Fruit fly (Drosophila melanogaster) whole organism, embryonic: ENCODE data around the gene CG1142.

Experiments used
- Ada2b ChIP-seq: fragments of 200-800 bp; sonication (Bioruptor generic); IDR thresholded peaks from 2 replicates; pipeline ENCODE4 v1.3.6; 2022; ENCODE audit warnings: missing biosample characterization, missing genetic modification characterization
- BtbVII ChIP-seq: fragments of 200-800 bp; sonication (Bioruptor generic); optimal IDR thresholded peaks from 3 replicates; lab custom pipeline; 2017; ENCODE audit warnings: missing biosample characterization, mild to moderate bottlenecking, missing genetic modification characterization
- CG10147 ChIP-seq: fragments of 200-800 bp; sonication (Bioruptor generic); optimal IDR thresholded peaks from 2 replicates; lab custom pipeline; 2019; ENCODE audit warnings: missing biosample characterization, mild to moderate bottlenecking, missing genetic modification characterization, moderate library complexity
- CG11696 ChIP-seq: fragments of 200-800 bp; sonication (Bioruptor generic); IDR thresholded peaks from 2 replicates; pipeline ENCODE4 v1.3.6; 2022; ENCODE audit warnings: missing biosample characterization, missing genetic modification characterization
- CG11723 ChIP-seq: fragments of 200-800 bp; sonication (Bioruptor generic); optimal IDR thresholded peaks from 2 replicates; lab custom pipeline; 2017; ENCODE audit warnings: missing biosample characterization, mild to moderate bottlenecking, missing genetic modification characterization
- CG1233 ChIP-seq: fragments of 200-800 bp; sonication (Bioruptor generic); optimal IDR thresholded peaks from 4 replicates; lab custom pipeline; 2018; ENCODE audit warnings: missing biosample characterization, mild to moderate bottlenecking, missing genetic modification characterization
- CG14014 ChIP-seq: fragments of 200-800 bp; sonication (Bioruptor generic); IDR thresholded peaks from 2 replicates; pipeline ENCODE4 v1.3.6; 2022; ENCODE audit warnings: missing biosample characterization, missing genetic modification characterization
- CG15269 ChIP-seq: fragments of 200-800 bp; sonication (Bioruptor generic); optimal IDR thresholded peaks from 2 replicates; lab custom pipeline; 2018; ENCODE audit warnings: missing biosample characterization, mild to moderate bottlenecking, missing genetic modification characterization, moderate library complexity
- CG15601 ChIP-seq: fragments of 200-800 bp; sonication (Bioruptor generic); optimal IDR thresholded peaks from 3 replicates; lab custom pipeline; 2019; ENCODE audit warnings: missing biosample characterization, mild to moderate bottlenecking, missing genetic modification characterization, moderate library complexity
- CG18619 ChIP-seq: fragments of 200-800 bp; sonication (Bioruptor generic); optimal IDR thresholded peaks from 3 replicates; lab custom pipeline; 2017; ENCODE audit warnings: missing biosample characterization, mild to moderate bottlenecking, missing genetic modification characterization
- CG34376 ChIP-seq: fragments of 200-800 bp; sonication (Bioruptor generic); optimal IDR thresholded peaks from 2 replicates; lab custom pipeline; 2018; ENCODE audit warnings: missing biosample characterization, mild to moderate bottlenecking, missing genetic modification characterization
- CG43689 ChIP-seq: fragments of 200-800 bp; sonication (Bioruptor generic); IDR thresholded peaks from 2 replicates; pipeline ENCODE4 v1.3.6; 2022; ENCODE audit warnings: missing biosample characterization, missing genetic modification characterization
- CG4617 ChIP-seq: fragments of 200-800 bp; sonication (Bioruptor generic); optimal IDR thresholded peaks from 3 replicates; lab custom pipeline; 2016; ENCODE audit warnings: missing biosample characterization, missing genetic modification characterization, borderline replicate concordance
- CG6689 ChIP-seq: fragments of 200-800 bp; sonication (Bioruptor generic); IDR thresholded peaks from 2 replicates; pipeline ENCODE4 v1.3.6; 2022; ENCODE audit warnings: missing biosample characterization, missing genetic modification characterization
- CG7271 ChIP-seq: fragments of 200-800 bp; sonication (Bioruptor generic); optimal IDR thresholded peaks from 2 replicates; lab custom pipeline; 2018; ENCODE audit warnings: missing biosample characterization, mild to moderate bottlenecking, missing genetic modification characterization, moderate library complexity
- CG7357 ChIP-seq: fragments of 200-800 bp; sonication (Bioruptor generic); IDR thresholded peaks from 3 replicates; pipeline ENCODE4 v1.3.6; 2022; ENCODE audit warnings: missing biosample characterization, missing genetic modification characterization
- CG7963 ChIP-seq: fragments of 200-800 bp; sonication (Bioruptor generic); IDR thresholded peaks from 3 replicates; pipeline ENCODE4 v1.3.6; 2022; ENCODE audit warnings: missing biosample characterization, missing genetic modification characterization; ENCODE audit not compliant: partially characterized antibody
- CG8089 ChIP-seq: fragments of 200-800 bp; sonication (Bioruptor generic); optimal IDR thresholded peaks from 3 replicates; lab custom pipeline; 2016; ENCODE audit warnings: missing biosample characterization, missing genetic modification characterization
- CG8281 ChIP-seq: fragments of 200-800 bp; sonication (Bioruptor generic); optimal IDR thresholded peaks from 2 replicates; lab custom pipeline; 2018; ENCODE audit warnings: missing biosample characterization, mild to moderate bottlenecking, missing genetic modification characterization, moderate library complexity
- CG8944 ChIP-seq: fragments of 200-800 bp; sonication (Bioruptor generic); optimal IDR thresholded peaks from 3 replicates; lab custom pipeline; 2016; ENCODE audit warnings: missing biosample characterization, missing genetic modification characterization
- Camta ChIP-seq: fragments of 200-800 bp; sonication (Bioruptor generic); optimal IDR thresholded peaks from 2 replicates; lab custom pipeline; 2016; ENCODE audit warnings: missing biosample characterization, missing genetic modification characterization
- CoRest ChIP-seq: fragments of 200-800 bp; sonication (Bioruptor generic); optimal IDR thresholded peaks from 3 replicates; lab custom pipeline; 2018; ENCODE audit warnings: missing biosample characterization, mild to moderate bottlenecking, missing genetic modification characterization, moderate library complexity
- Dll ChIP-seq: fragments of 200-800 bp; sonication (Bioruptor generic); IDR thresholded peaks from 4 replicates; pipeline ENCODE4 v1.3.6; 2022; ENCODE audit warnings: missing biosample characterization, missing genetic modification characterization; ENCODE audit not compliant: partially characterized antibody
- H15 ChIP-seq: fragments of 200-800 bp; sonication (Bioruptor generic); IDR thresholded peaks from 3 replicates; pipeline ENCODE4 v1.3.6; 2022; ENCODE audit warnings: missing biosample characterization, missing genetic modification characterization
- HmgD ChIP-seq: fragments of 200-800 bp; sonication (Bioruptor generic); optimal IDR thresholded peaks from 3 replicates; lab custom pipeline; 2016; ENCODE audit warnings: missing biosample characterization, missing genetic modification characterization
- Hsf ChIP-seq: fragments of 200-800 bp; sonication (Bioruptor generic); optimal IDR thresholded peaks from 3 replicates; lab custom pipeline; 2016; ENCODE audit warnings: missing biosample characterization, missing genetic modification characterization
- Lpt ChIP-seq: fragments of >200 bp; optimal IDR thresholded peaks from 2 replicates; lab custom pipeline; 2018; ENCODE audit warnings: missing biosample characterization, missing genetic modification characterization
- MBD-R2 ChIP-seq: fragments of 200-800 bp; sonication (Bioruptor generic); IDR thresholded peaks from 2 replicates; pipeline ENCODE4 v1.3.6; 2022; ENCODE audit warnings: missing biosample characterization, missing genetic modification characterization
- Med ChIP-seq: fragments of 200-800 bp; sonication (Bioruptor generic); peaks from one replicate; lab custom pipeline; 2016; ENCODE audit warnings: missing biosample characterization, missing genetic modification characterization, mild to moderate bottlenecking, inconsistent platforms, moderate library complexity
- Mes4 ChIP-seq: fragments of 200-800 bp; sonication (Bioruptor generic); optimal IDR thresholded peaks from 2 replicates; lab custom pipeline; 2016; ENCODE audit warnings: missing biosample characterization, missing genetic modification characterization
- NC2α ChIP-seq: fragments of 200-800 bp; sonication (Bioruptor generic); optimal IDR thresholded peaks from 2 replicates; lab custom pipeline; 2016; ENCODE audit warnings: missing biosample characterization, missing genetic modification characterization
- Nf-YC ChIP-seq: fragments of 200-800 bp; optimal IDR thresholded peaks from 3 replicates; lab custom pipeline; 2019; ENCODE audit warnings: missing biosample characterization, mild to moderate bottlenecking, missing genetic modification characterization, moderate library complexity
- Pdp1 ChIP-seq, 2 experiments: fragments of 200-800 bp; sonication (Bioruptor generic); optimal IDR thresholded peaks; 3 replicates each; lab custom pipeline; 2016; ENCODE audit warnings: missing biosample characterization in 2 of 2, missing genetic modification characterization in 2 of 2, mild to moderate bottlenecking in 1 of 2, moderate library complexity in 1 of 2
- Sox100B ChIP-seq: fragments of 200-800 bp; sonication (Bioruptor generic); optimal IDR thresholded peaks from 3 replicates; lab custom pipeline; 2018; ENCODE audit warnings: missing biosample characterization, mild to moderate bottlenecking, missing genetic modification characterization
- Spps ChIP-seq: fragments of 200-800 bp; sonication (Bioruptor generic); optimal IDR thresholded peaks from 2 replicates; lab custom pipeline; 2018; ENCODE audit warnings: missing biosample characterization, mild to moderate bottlenecking, missing genetic modification characterization
- abd-A ChIP-seq: fragments of 200-800 bp; sonication (Bioruptor generic); optimal IDR thresholded peaks from 3 replicates; lab custom pipeline; 2019; ENCODE audit warnings: missing biosample characterization, mild to moderate bottlenecking, missing genetic modification characterization, moderate library complexity
- bigmax ChIP-seq: fragments of 200-800 bp; sonication (Bioruptor generic); optimal IDR thresholded peaks from 2 replicates; lab custom pipeline; 2018; ENCODE audit warnings: missing biosample characterization, mild to moderate bottlenecking, missing genetic modification characterization
- cwo ChIP-seq: fragments of 200-800 bp; sonication (Bioruptor generic); optimal IDR thresholded peaks from 3 replicates; lab custom pipeline; 2017; ENCODE audit warnings: missing biosample characterization, missing genetic modification characterization, mild to moderate bottlenecking, moderate library complexity, missing genetic modification reagents
- dati ChIP-seq: fragments of 200-800 bp; sonication (Bioruptor generic); IDR thresholded peaks from 2 replicates; pipeline ENCODE4 v1.3.6; 2022; ENCODE audit warnings: missing biosample characterization, missing genetic modification characterization
- eve ChIP-seq, 2 experiments: fragments of >200 bp; optimal IDR thresholded peaks; 2 replicates each; lab custom pipeline; 2017; ENCODE audit warnings: missing biosample characterization in 2 of 2, missing genetic modification characterization in 2 of 2
- exex ChIP-seq: fragments of 200-800 bp; sonication (Bioruptor generic); optimal IDR thresholded peaks from 4 replicates; lab custom pipeline; 2018; ENCODE audit warnings: missing biosample characterization, mild to moderate bottlenecking, missing genetic modification characterization, moderate library complexity
- gcm2 ChIP-seq: fragments of 200-800 bp; sonication (Bioruptor generic); optimal IDR thresholded peaks from 2 replicates; lab custom pipeline; 2016; ENCODE audit warnings: missing biosample characterization, missing genetic modification characterization
- grn ChIP-seq: fragments of 200-800 bp; sonication (Bioruptor generic); optimal IDR thresholded peaks from 3 replicates; lab custom pipeline; 2017; ENCODE audit warnings: missing biosample characterization, missing genetic modification characterization
- hbn ChIP-seq: fragments of 200-800 bp; sonication (Bioruptor generic); IDR thresholded peaks from 2 replicates; pipeline ENCODE4 v1.3.6; 2022; ENCODE audit warnings: missing biosample characterization, missing genetic modification characterization; ENCODE audit not compliant: partially characterized antibody
- mirr ChIP-seq: fragments of 200-800 bp; sonication (Bioruptor generic); optimal IDR thresholded peaks from 3 replicates; lab custom pipeline; 2018; ENCODE audit warnings: missing biosample characterization, mild to moderate bottlenecking, missing genetic modification characterization
- nau ChIP-seq: fragments of 200-800 bp; sonication (Bioruptor generic); optimal IDR thresholded peaks from 3 replicates; lab custom pipeline; 2017; ENCODE audit warnings: missing biosample characterization, mild to moderate bottlenecking, missing genetic modification characterization, missing genetic modification reagents
- prd ChIP-seq, 3 experiments: fragments of >200 bp in 2 of 3; fragments of 200-800 bp in 1 of 3; sonication (Bioruptor generic) in 1 of 3; optimal IDR thresholded peaks in 2 of 3; IDR thresholded peaks in 1 of 3; 2 replicates in 2 of 3; 3 replicates in 1 of 3; pipeline versions ENCODE4 v1.3.6 to Lab custom; 2017 to 2022; ENCODE audit warnings: missing biosample characterization in 1 of 3, missing genetic modification characterization in 1 of 3
- sob ChIP-seq: fragments of 200-800 bp; sonication (Bioruptor generic); IDR thresholded peaks from 2 replicates; pipeline ENCODE4 v1.3.6; 2022; ENCODE audit warnings: missing biosample characterization, missing genetic modification characterization
- sug ChIP-seq: fragments of 200-800 bp; optimal IDR thresholded peaks from 2 replicates; lab custom pipeline; 2019; ENCODE audit warnings: missing biosample characterization, mild to moderate bottlenecking, missing genetic modification characterization, moderate library complexity

CG1142 gene

DNA sequence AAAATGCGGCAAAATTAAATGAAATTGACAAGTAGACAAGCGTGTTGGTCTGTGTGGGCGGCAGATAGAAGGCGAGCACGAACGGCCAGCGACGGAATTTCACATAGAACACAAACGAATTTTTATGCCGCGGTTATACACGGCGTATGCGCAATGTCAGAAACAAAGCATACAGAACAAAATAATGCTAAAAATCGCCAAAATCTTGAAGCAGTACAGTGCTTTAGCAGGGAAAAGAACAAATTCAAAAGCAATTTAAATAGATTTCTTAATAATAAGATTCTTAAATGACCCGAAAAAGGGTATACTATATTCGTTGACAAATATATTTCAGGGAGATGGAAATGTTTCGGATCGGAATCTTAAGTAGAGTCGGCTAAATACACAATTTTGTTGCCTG is 26.9 kb upstream of the CG1142 start (continued):
- TF ChIP-seq CG43689 (no peak), abd-A (no peak), CG6689 (GFP tag; lab: Robert Waterston, UW) (peak; percentile 30; the same call in 1 of the 2 replicates), Spps (tag; lab: Kevin White, UChicago) (no peak), CG14014 (GFP tag; lab: Robert Waterston, UW) (peak; percentile 42; the same call in 1 of the 2 replicates), hbn (GFP tag; lab: Robert Waterston, UW) (no peak), H15 (GFP tag; lab: Robert Waterston, UW) (peak; percentile 25; the same call in 1 of the 3 replicates), MBD-R2 (no peak), CG15269 (tag; lab: Kevin White, UChicago) (peak; percentile 27), nau (GFP tag; lab: Kevin White, UChicago) (no peak)

DNA sequence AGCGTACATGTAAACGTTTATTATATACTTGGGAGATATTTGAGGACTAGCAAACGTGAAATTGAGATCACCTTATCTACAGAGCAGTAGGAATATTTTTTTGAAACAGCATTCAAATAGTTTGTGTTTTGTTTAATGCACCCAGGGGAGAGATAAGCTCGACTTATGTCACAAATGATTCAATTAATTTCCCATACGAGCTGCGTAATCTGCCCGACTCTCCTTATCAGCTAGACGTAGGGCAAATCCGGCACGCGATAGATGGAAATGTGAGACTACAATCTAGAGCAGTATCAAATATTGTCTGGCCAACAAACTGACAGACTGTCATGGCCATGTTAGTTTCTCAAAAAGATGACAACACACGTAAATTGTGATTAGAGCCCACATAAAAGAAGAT is 25.9 kb upstream of the CG1142 start:
- TF ChIP-seq mirr (peak; percentile 87), CG15601 (tag; lab: Kevin White, UChicago) (no peak), CG4617 (GFP tag; lab: Kevin White, UChicago) (no peak), HmgD (no peak), Pdp1 (GFP tag; optimal IDR thresholded peaks at IDR 0.05; lab: Kevin White, UChicago) (peak in 1 of 2 experiments; percentile 95), BtbVII (GFP tag; lab: Kevin White, UChicago) (no peak), prd (optimal IDR thresholded peaks at IDR 0.05; lab: Kevin White, UChicago) (no peak), prd (GFP tag; IDR thresholded peaks at IDR 0.05; lab: Robert Waterston, UW) (no peak), grn (GFP tag; lab: Kevin White, UChicago) (peak; percentile 48), CG7357 (GFP tag; lab: Robert Waterston, UW) (no peak), CG8281 (tag; lab: Kevin White, UChicago) (no peak), Camta (no peak), Mes4 (no peak), Med (GFP tag; lab: Kevin White, UChicago) (peak; percentile 32), Sox100B (GFP tag; lab: Kevin White, UChicago) (no peak), CG34376 (GFP tag; lab: Kevin White, UChicago) (peak; percentile 73), Ada2b (GFP tag; lab: Robert Waterston, UW) (no peak), Dll (no peak), gcm2 (GFP tag; lab: Kevin White, UChicago) (no peak), CG7271 (tag; lab: Kevin White, UChicago) (no peak), dati (GFP tag; lab: Robert Waterston, UW) (no peak), cwo (GFP tag; lab: Kevin White, UChicago) (peak; percentile 70), CG7963 (GFP tag; lab: Robert Waterston, UW) (no peak), CG1233 (GFP tag; lab: Kevin White, UChicago) (no peak), CG10147 (GFP tag; lab: Kevin White, UChicago) (no peak), eve (GFP tag; optimal IDR thresholded peaks at IDR 0.05; lab: Kevin White, UChicago) (no peak), bigmax (GFP tag; lab: Kevin White, UChicago) (no peak), Hsf (no peak), sob (no peak), CG11696 (no peak), sug (tag; lab: Kevin White, UChicago) (peak; percentile 67), CG18619 (GFP tag; lab: Kevin White, UChicago) (no peak), Nf-YC (tag; lab: Kevin White, UChicago) (no peak), Lpt (no peak), NC2α (GFP tag; lab: Kevin White, UChicago) (no peak), CoRest (tag; lab: Kevin White, UChicago) (no peak), CG8089 (GFP tag; lab: Kevin White, UChicago) (no peak), CG11723 (GFP tag; lab: Kevin White, UChicago) (no peak), CG8944 (GFP tag; lab: Kevin White, UChicago) (no peak), exex (tag; lab: Kevin White, UChicago) (peak; percentile 71)
